Fruit fly (Drosophila melanogaster): ENCODE data around the gene CG17272.
A peak's percentile ranks its signal among the peaks of the same experiment; 100 is the strongest.

CG17272 gene

DNA sequence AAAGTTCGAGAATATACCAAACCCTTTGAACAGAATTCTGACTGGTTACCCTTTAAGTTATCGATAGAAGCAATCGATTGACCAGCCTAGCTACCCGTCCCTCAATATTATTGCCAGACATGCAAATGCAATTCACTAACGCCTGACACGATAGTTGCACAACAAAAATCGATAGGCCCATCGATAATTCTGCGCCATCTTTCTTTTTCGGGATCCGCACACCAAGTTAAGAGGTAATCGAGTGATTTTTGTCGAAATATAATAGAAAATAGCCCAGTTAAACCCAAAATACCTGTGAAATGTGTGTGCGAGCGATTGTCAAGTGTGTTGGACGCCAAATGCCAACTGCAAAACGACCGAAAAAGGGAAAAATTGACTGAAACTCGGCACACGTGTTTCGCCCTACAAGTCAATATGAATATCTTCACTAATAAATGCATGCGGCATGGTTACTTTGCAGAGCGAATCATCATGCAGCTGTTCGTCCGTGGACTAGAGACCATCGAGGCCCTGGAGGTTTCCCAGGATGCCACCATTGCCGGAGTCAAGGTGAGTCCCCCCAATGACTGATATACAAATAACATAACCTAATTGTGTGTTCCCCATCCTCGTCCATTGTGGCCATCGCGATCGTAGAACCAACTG, 26.5 kb upstream of the CG17272 start, which contains the start of gene RpS30 (continued):
- TF ChIP-seq CG7357 (GFP tag; IDR thresholded peaks at IDR 0.05) (no peak), HLH54F (GFP tag; optimal IDR thresholded peaks at IDR 0.05) (peak; percentile 39), Dp (GFP tag; optimal IDR thresholded peaks at IDR 0.05) (peak; percentile 61), Sox102F (GFP tag; optimal IDR thresholded peaks at IDR 0.05) (no peak), Kr (GFP tag; optimal IDR thresholded peaks at IDR 0.05) (peak; percentile 86), CrebB (tag; optimal IDR thresholded peaks at IDR 0.05) (peak; percentile 30), CG1024 (GFP tag; IDR thresholded peaks at IDR 0.05) (no peak), CG18011 (GFP tag; optimal IDR thresholded peaks at IDR 0.05) (peak; percentile 20), CG14441 (GFP tag; IDR thresholded peaks at IDR 0.05) (no peak), Elba2 (GFP tag; optimal IDR thresholded peaks at IDR 0.05) (no peak), C15 (GFP tag; IDR thresholded peaks at IDR 0.05) (no peak), sna (GFP tag; IDR thresholded peaks at IDR 0.05; ENCODE audit: partially characterized antibody) (peak; percentile 91), CG7963 (GFP tag; IDR thresholded peaks at IDR 0.05; ENCODE audit: partially characterized antibody) (peak; percentile 97), GATAe (GFP tag; conservative IDR thresholded peaks at IDR 0.05) (no peak), Neu2 (GFP tag; optimal IDR thresholded peaks at IDR 0.05; ENCODE audit: borderline replicate concordance) (no peak), CG18619 (GFP tag; optimal IDR thresholded peaks at IDR 0.05) (peak; percentile 5), CG3995 (GFP tag; optimal IDR thresholded peaks at IDR 0.05) (peak; percentile 45), phol (tag; optimal IDR thresholded peaks at IDR 0.05) (peak; percentile 100), pfk (GFP tag; optimal IDR thresholded peaks at IDR 0.05) (no peak), rib (GFP tag; IDR thresholded peaks at IDR 0.05) (0 out of 2 replicates have a peak, but pooled peaks have one; percentile 41), vfl (GFP tag; optimal IDR thresholded peaks at IDR 0.05) (peak; percentile 69), CG8359 (GFP tag; optimal IDR thresholded peaks at IDR 0.05; ENCODE audit: borderline replicate concordance) (no peak), ERR (GFP tag; optimal IDR thresholded peaks at IDR 0.05) (no peak), MESR4 (GFP tag; optimal IDR thresholded peaks at IDR 0.05) (peak; percentile 96), shn (GFP tag; optimal IDR thresholded peaks at IDR 0.05) (no peak), lola (GFP tag; optimal IDR thresholded peaks at IDR 0.05) (no peak), lab (GFP tag; optimal IDR thresholded peaks at IDR 0.05) (peak; percentile 58), Dad (GFP tag; optimal IDR thresholded peaks at IDR 0.05) (peak; percentile 43), CG17829 (tag; optimal IDR thresholded peaks at IDR 0.05) (peak; percentile 77), CG13287 (GFP tag; IDR thresholded peaks at IDR 0.05; ENCODE audit: partially characterized antibody) (peak; percentile 98), CG2120 (GFP tag; optimal IDR thresholded peaks at IDR 0.05) (peak; percentile 39), gsb (GFP tag; IDR thresholded peaks at IDR 0.05) (no peak), bigmax (GFP tag; optimal IDR thresholded peaks at IDR 0.05) (peak; percentile 85), sens (GFP tag) (peak; percentile 65), sd (tag; optimal IDR thresholded peaks at IDR 0.05) (no peak), CG12104 (GFP tag; optimal IDR thresholded peaks at IDR 0.05) (peak; percentile 15), stwl (tag; optimal IDR thresholded peaks at IDR 0.05) (peak; percentile 97), nerfin-2 (GFP tag; IDR thresholded peaks at IDR 0.05; ENCODE audit: partially characterized antibody) (peak; percentile 92), ac (GFP tag; optimal IDR thresholded peaks at IDR 0.05) (no peak), Poxn (GFP tag; IDR thresholded peaks at IDR 0.05) (no peak), CG30431 (GFP tag; optimal IDR thresholded peaks at IDR 0.05) (no peak), twi (tag; optimal IDR thresholded peaks at IDR 0.05) (peak; percentile 38), prd (optimal IDR thresholded peaks at IDR 0.05) (no peak), prd (GFP tag; IDR thresholded peaks at IDR 0.05) (0 out of 3 replicates have a peak, but pooled peaks have one; percentile 8), CG4424 (GFP tag; optimal IDR thresholded peaks at IDR 0.05) (peak; percentile 3), CG3065 (GFP tag; optimal IDR thresholded peaks at IDR 0.05) (no peak), chn (GFP tag; optimal IDR thresholded peaks at IDR 0.05) (no peak), dati (GFP tag; IDR thresholded peaks at IDR 0.05) (no peak), stc (GFP tag; IDR thresholded peaks at IDR 0.05) (peak; percentile 45; the same call in 1 of the 2 replicates), CG10543 (GFP tag; optimal IDR thresholded peaks at IDR 0.05) (no peak)
